Worm (Caenorhabditis elegans) whole organism, early embryonic: ENCODE measurements around the gene Y59A8B.26.

ENCODE experiments used
- B0310.2 ChIP-seq: sonication (generic microtip); optimal IDR thresholded peaks from 2 replicates; lab custom pipeline; 2016; ENCODE audit warnings: mild to moderate bottlenecking, missing genetic modification characterization, missing compliant biosample characterization
- F13C5.2 ChIP-seq: sonication (generic microtip); optimal IDR thresholded peaks from 2 replicates; lab custom pipeline; 2017; ENCODE audit warnings: mild to moderate bottlenecking, missing genetic modification characterization, inconsistent platforms, missing compliant biosample characterization
- ama-1 ChIP-seq: fragments of 150-350 bp; optimal IDR thresholded peaks from 2 replicates; lab custom pipeline; 2014
- ceh-13 ChIP-seq: fragments of 200-800 bp; sonication (Bioruptor generic); optimal IDR thresholded peaks from 2 replicates; lab custom pipeline; 2018; ENCODE audit warnings: mild to moderate bottlenecking, missing genetic modification characterization, missing compliant biosample characterization
- flt-1 ChIP-seq: fragments of 200-800 bp; sonication (Bioruptor generic); IDR thresholded peaks from 2 replicates; pipeline ENCODE4 v1.3.6; 2022; ENCODE audit warnings: missing genetic modification characterization, missing compliant biosample characterization
- hmbx-1 ChIP-seq: sonication (generic microtip); optimal IDR thresholded peaks from 2 replicates; lab custom pipeline; 2016; ENCODE audit warnings: mild to moderate bottlenecking, missing genetic modification characterization, missing compliant biosample characterization
- hmg-4 ChIP-seq: fragments of 200-800 bp; sonication (Bioruptor generic); optimal IDR thresholded peaks from 2 replicates; lab custom pipeline; 2018; ENCODE audit warnings: mild to moderate bottlenecking, missing genetic modification characterization, missing compliant biosample characterization
- hnd-1 ChIP-seq: sonication (generic microtip); optimal IDR thresholded peaks from 2 replicates; lab custom pipeline; 2016; ENCODE audit warnings: missing genetic modification characterization, missing compliant biosample characterization
- pes-1 ChIP-seq: fragments of 200-800 bp; sonication (Bioruptor generic); IDR thresholded peaks from 2 replicates; pipeline ENCODE4 v1.3.6; 2022; ENCODE audit warnings: missing genetic modification reagents, missing genetic modification characterization, missing compliant biosample characterization
- scrt-1 ChIP-seq: fragments of 200-800 bp; sonication (Bioruptor generic); IDR thresholded peaks from 2 replicates; pipeline ENCODE4 v1.3.6; 2022; ENCODE audit warnings: missing genetic modification characterization, missing compliant biosample characterization
- sea-1 ChIP-seq: fragments of 200-800 bp; sonication (Bioruptor generic); conservative IDR thresholded peaks from 2 replicates; pipeline ENCODE4 v1.3.6; 2022; ENCODE audit warnings: missing genetic modification characterization, missing compliant biosample characterization
- tbx-11 ChIP-seq: fragments of 200-800 bp; sonication (Bioruptor generic); IDR thresholded peaks from 2 replicates; pipeline ENCODE4 v1.3.6; 2022; ENCODE audit warnings: missing genetic modification characterization, missing compliant biosample characterization
- tbx-37 ChIP-seq: fragments of 200-800 bp; sonication (Bioruptor generic); conservative IDR thresholded peaks from 2 replicates; pipeline ENCODE4 v1.3.6; 2022; ENCODE audit warnings: missing genetic modification reagents, missing genetic modification characterization, missing compliant biosample characterization
- tra-4 ChIP-seq: sonication (generic microtip); optimal IDR thresholded peaks from 2 replicates; lab custom pipeline; 2017; ENCODE audit warnings: missing genetic modification characterization, missing compliant biosample characterization

- no peak for TF ChIP-seq ama-1 (lab: Kevin White, UChicago)
- no peak for TF ChIP-seq tra-4 (tag; lab: Kevin White, UChicago)
- no peak for TF ChIP-seq hmg-4 (GFP tag; lab: Kevin White, UChicago)
- no peak for TF ChIP-seq sea-1
- TF ChIP-seq flt-1 (GFP tag; lab: Robert Waterston, UW) = no peak
- no peak for TF ChIP-seq tbx-11 (GFP tag; lab: Robert Waterston, UW)
- TF ChIP-seq hnd-1 (tag; lab: Kevin White, UChicago) = no peak
- no peak for TF ChIP-seq B0310.2 (tag; lab: Kevin White, UChicago)
- TF ChIP-seq scrt-1 (GFP tag; lab: Robert Waterston, UW) = peak; percentile 42; the same call in 1 of the 2 replicates
- no peak for TF ChIP-seq hmbx-1 (tag; lab: Kevin White, UChicago)
- TF ChIP-seq tbx-37 (GFP tag; lab: Robert Waterston, UW) = no peak
- TF ChIP-seq ceh-13 (GFP tag; lab: Kevin White, UChicago) = no peak
- no peak for TF ChIP-seq pes-1
- no peak for TF ChIP-seq F13C5.2 (tag; lab: Kevin White, UChicago)
These were observed 48.1 kb downstream of the Y59A8B.26 start for ce11 chrV:17962500-17962899.
